Worm (Caenorhabditis elegans) whole organism, early embryonic: ENCODE measurements around the gene C31C9.6.

Source experiments
- F13C5.2 ChIP-seq: sonication (generic microtip); optimal IDR thresholded peaks from 2 replicates; lab custom pipeline; 2017; ENCODE audit warnings: mild to moderate bottlenecking, missing genetic modification characterization, inconsistent platforms, missing compliant biosample characterization
- ama-1 ChIP-seq: fragments of 150-350 bp; optimal IDR thresholded peaks from 2 replicates; lab custom pipeline; 2014
- ceh-13 ChIP-seq: fragments of 200-800 bp; sonication (Bioruptor generic); optimal IDR thresholded peaks from 2 replicates; lab custom pipeline; 2018; ENCODE audit warnings: mild to moderate bottlenecking, missing genetic modification characterization, missing compliant biosample characterization
- ets-7 ChIP-seq: sonication (generic microtip); optimal IDR thresholded peaks from 2 replicates; lab custom pipeline; 2016; ENCODE audit warnings: missing genotype, missing genetic modification characterization, missing compliant biosample characterization
- hmbx-1 ChIP-seq: sonication (generic microtip); optimal IDR thresholded peaks from 2 replicates; lab custom pipeline; 2016; ENCODE audit warnings: mild to moderate bottlenecking, missing genetic modification characterization, missing compliant biosample characterization
- hnd-1 ChIP-seq: sonication (generic microtip); optimal IDR thresholded peaks from 2 replicates; lab custom pipeline; 2016; ENCODE audit warnings: missing genetic modification characterization, missing compliant biosample characterization
- pes-1 ChIP-seq: fragments of 200-800 bp; sonication (Bioruptor generic); IDR thresholded peaks from 2 replicates; pipeline ENCODE4 v1.3.6; 2022; ENCODE audit warnings: missing genetic modification reagents, missing genetic modification characterization, missing compliant biosample characterization
- tbx-37 ChIP-seq: fragments of 200-800 bp; sonication (Bioruptor generic); conservative IDR thresholded peaks from 2 replicates; pipeline ENCODE4 v1.3.6; 2022; ENCODE audit warnings: missing genetic modification reagents, missing genetic modification characterization, missing compliant biosample characterization

DNA sequence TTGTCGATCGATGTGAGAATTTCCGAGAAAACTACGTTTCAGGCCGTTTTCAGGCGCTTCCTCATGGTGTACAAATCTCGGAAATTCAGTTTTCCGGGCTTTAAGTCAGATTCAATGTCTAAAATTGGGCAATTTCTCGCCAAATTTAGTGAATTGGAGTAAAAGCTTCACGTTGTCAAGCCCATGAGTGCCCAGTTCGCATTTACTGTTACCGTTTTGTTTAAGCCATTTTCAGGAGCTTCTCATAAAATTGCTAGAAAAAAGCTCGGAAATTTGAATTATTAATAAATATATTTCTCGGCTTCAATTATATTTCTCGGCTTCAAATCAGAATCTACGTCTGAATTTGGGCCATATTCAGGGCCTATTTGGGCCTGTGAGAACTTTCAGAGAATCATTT is 16.0 kb upstream of the C31C9.6 start:
- TF ChIP-seq hmbx-1 (tag; lab: Kevin White, UChicago) (no peak), F13C5.2 (tag; lab: Kevin White, UChicago) (no peak), ama-1 (lab: Kevin White, UChicago) (no peak), hnd-1 (tag; lab: Kevin White, UChicago) (no peak), tbx-37 (GFP tag; lab: Robert Waterston, UW) (no peak), ets-7 (no peak), ceh-13 (GFP tag; lab: Kevin White, UChicago) (no peak), pes-1 (GFP tag; lab: Robert Waterston, UW) (no peak)
